ENCODE assay signal across 1 fruit fly cellular context in the genomic region with DNA sequence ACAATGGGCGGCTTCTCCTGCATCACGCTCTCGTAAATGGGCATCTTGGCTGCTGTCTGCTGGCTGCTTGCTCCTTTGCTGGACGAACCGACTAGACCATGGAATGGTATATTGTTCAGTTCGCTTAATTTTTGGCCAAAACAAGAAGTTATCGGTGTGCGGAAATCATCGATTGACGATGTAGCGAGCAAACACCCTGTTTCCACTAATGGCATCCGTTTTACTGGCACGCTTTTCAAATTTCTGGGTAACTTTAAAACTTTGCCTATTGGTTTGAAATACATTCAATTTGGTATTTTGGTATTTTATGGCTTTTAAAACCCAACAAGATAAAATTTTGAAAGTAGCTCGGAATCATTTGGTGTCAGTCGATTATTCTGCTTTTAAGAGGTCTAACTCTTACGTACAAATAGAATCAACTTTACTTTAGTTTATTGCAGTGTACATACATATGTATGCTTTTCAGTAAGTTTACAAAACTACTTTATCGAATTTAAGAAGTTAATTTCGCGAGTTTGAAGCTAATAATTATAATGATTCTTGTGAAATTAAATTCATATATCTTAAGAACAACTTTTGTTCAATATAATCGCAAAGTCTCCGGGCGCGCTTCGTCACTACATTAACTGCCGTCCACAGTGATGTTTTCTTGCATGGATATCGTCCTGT.
TF ChIP-seq lines count a peak whose summit lies in the region.

A gene (minus strand): TSS at position 304 of the 669 bp plus-strand sequence.

TF ChIP-seq in whole organism, embryonic, 481 proteins besides CTCF, POLR2A, EP300 and RAD21 (continued from another document):
- TF ChIP-seq prd (optimal IDR thresholded peaks at IDR 0.05; lab: Kevin White, UChicago), result no peak
- TF ChIP-seq prd (GFP tag; IDR thresholded peaks at IDR 0.05; lab: Robert Waterston, UW), result no peak
- TF ChIP-seq amos (GFP tag; IDR thresholded peaks at IDR 0.05; lab: Robert Waterston, UW; ENCODE audit: partially characterized antibody), result peak; percentile 44; the same call in 1 of the 2 replicates
- TF ChIP-seq ssp (GFP tag; IDR thresholded peaks at IDR 0.05; lab: Robert Waterston, UW), result peak; percentile 92
- TF ChIP-seq CG14050 (GFP tag; IDR thresholded peaks at IDR 0.05; lab: Robert Waterston, UW), result no peak
- peak; percentile 72 for TF ChIP-seq sens (GFP tag; lab: Kevin White, UChicago)
- TF ChIP-seq ERR (GFP tag; optimal IDR thresholded peaks at IDR 0.05; lab: Kevin White, UChicago), result no peak
- no peak for TF ChIP-seq CG13123 (GFP tag; optimal IDR thresholded peaks at IDR 0.05; lab: Kevin White, UChicago)
- TF ChIP-seq zfh2 (GFP tag; optimal IDR thresholded peaks at IDR 0.05; lab: Kevin White, UChicago), result peak; percentile 14
- TF ChIP-seq CG12659 (GFP tag; optimal IDR thresholded peaks at IDR 0.05; lab: Kevin White, UChicago), result peak; percentile 47
- TF ChIP-seq Max (GFP tag; optimal IDR thresholded peaks at IDR 0.05; lab: Kevin White, UChicago), result no peak
- TF ChIP-seq CG4617 (GFP tag; optimal IDR thresholded peaks at IDR 0.05; lab: Kevin White, UChicago; ENCODE audit: borderline replicate concordance), result peak; percentile 39
- TF ChIP-seq Sin3A (optimal IDR thresholded peaks at IDR 0.05; lab: Kevin White, UChicago), result peak; percentile 40
- no peak for TF ChIP-seq Oaz (GFP tag; IDR thresholded peaks at IDR 0.05; lab: Robert Waterston, UW)
- TF ChIP-seq CG3163 (GFP tag; optimal IDR thresholded peaks at IDR 0.05; lab: Kevin White, UChicago), result peak; percentile 23
- TF ChIP-seq CG30403 (GFP tag; optimal IDR thresholded peaks at IDR 0.05; lab: Kevin White, UChicago), result peak; percentile 23
- no peak for TF ChIP-seq CG16863 (GFP tag; optimal IDR thresholded peaks at IDR 0.05; lab: Kevin White, UChicago)
- TF ChIP-seq Awh (GFP tag; IDR thresholded peaks at IDR 0.05; lab: Robert Waterston, UW), result no peak
- no peak for TF ChIP-seq sr (GFP tag; IDR thresholded peaks at IDR 0.05; lab: Robert Waterston, UW)
- TF ChIP-seq ttk (GFP tag; IDR thresholded peaks at IDR 0.05; lab: Robert Waterston, UW), result no peak
- TF ChIP-seq gfzf (GFP tag; optimal IDR thresholded peaks at IDR 0.05; lab: Kevin White, UChicago), result peak; percentile 47
- no peak for TF ChIP-seq CG8089 (GFP tag; optimal IDR thresholded peaks at IDR 0.05; lab: Kevin White, UChicago)
- 0 out of 2 replicates have a peak, but pooled peaks have one; percentile 16 for TF ChIP-seq Rfx (GFP tag; IDR thresholded peaks at IDR 0.05; lab: Robert Waterston, UW)
- TF ChIP-seq Dll (GFP tag; IDR thresholded peaks at IDR 0.05; lab: Robert Waterston, UW; ENCODE audit: partially characterized antibody), result peak; percentile 59; the same call in 3 of the 4 replicates
- no peak for TF ChIP-seq tx (GFP tag; optimal IDR thresholded peaks at IDR 0.05; lab: Kevin White, UChicago)
- no peak for TF ChIP-seq Gsc (GFP tag; IDR thresholded peaks at IDR 0.05; lab: Robert Waterston, UW)
- TF ChIP-seq CG9215 (GFP tag; IDR thresholded peaks at IDR 0.05; lab: Robert Waterston, UW), result no peak
- no peak for TF ChIP-seq CG43689 (GFP tag; IDR thresholded peaks at IDR 0.05; lab: Robert Waterston, UW)
- TF ChIP-seq chif (GFP tag; optimal IDR thresholded peaks at IDR 0.05; lab: Kevin White, UChicago), result no peak
- 0 out of 2 replicates have a peak, but pooled peaks have one; percentile 9 for TF ChIP-seq CG14014 (GFP tag; IDR thresholded peaks at IDR 0.05; lab: Robert Waterston, UW)
- peak; percentile 46; the same call in 2 of the 3 replicates for TF ChIP-seq knrl (GFP tag; IDR thresholded peaks at IDR 0.05; lab: Robert Waterston, UW; ENCODE audit: partially characterized antibody)
- TF ChIP-seq Stat92E (GFP tag; optimal IDR thresholded peaks at IDR 0.05; lab: Kevin White, UChicago), result no peak
- peak; percentile 23 to 27 for TF ChIP-seq Pdp1 (GFP tag; optimal IDR thresholded peaks at IDR 0.05; lab: Kevin White, UChicago)
- no peak for TF ChIP-seq kah (GFP tag; optimal IDR thresholded peaks at IDR 0.05; lab: Kevin White, UChicago)
- 0 out of 3 replicates have a peak, but pooled peaks have one; percentile 6 for TF ChIP-seq dysf (GFP tag; IDR thresholded peaks at IDR 0.05; lab: Robert Waterston, UW)
- no peak for TF ChIP-seq Rx (GFP tag; IDR thresholded peaks at IDR 0.05; lab: Robert Waterston, UW)
- TF ChIP-seq pita (GFP tag; optimal IDR thresholded peaks at IDR 0.05; lab: Kevin White, UChicago), result no peak
- peak; percentile 43; the same call in 1 of the 2 replicates for TF ChIP-seq Bgb (GFP tag; IDR thresholded peaks at IDR 0.05; lab: Robert Waterston, UW; ENCODE audit: partially characterized antibody)
- peak; percentile 36 for TF ChIP-seq trem (tag; optimal IDR thresholded peaks at IDR 0.05; lab: Kevin White, UChicago)
- no peak for TF ChIP-seq Hr78 (GFP tag; optimal IDR thresholded peaks at IDR 0.05; lab: Kevin White, UChicago)
- TF ChIP-seq Meics (GFP tag; optimal IDR thresholded peaks at IDR 0.05; lab: Kevin White, UChicago), result peak; percentile 82
- TF ChIP-seq Antp (GFP tag; optimal IDR thresholded peaks at IDR 0.05; lab: Kevin White, UChicago), result peak; percentile 0
- TF ChIP-seq zen2 (GFP tag; IDR thresholded peaks at IDR 0.05; lab: Robert Waterston, UW; ENCODE audit: partially characterized antibody), result 0 out of 3 replicates have a peak, but pooled peaks have one; percentile 31
- TF ChIP-seq CG15696 (tag; optimal IDR thresholded peaks at IDR 0.05; lab: Kevin White, UChicago), result peak; percentile 13
- TF ChIP-seq CG6813 (GFP tag; optimal IDR thresholded peaks at IDR 0.05; lab: Kevin White, UChicago), result no peak
- TF ChIP-seq gcm2 (GFP tag; optimal IDR thresholded peaks at IDR 0.05; lab: Kevin White, UChicago), result no peak
- peak; percentile 52; the same call in 1 of the 3 replicates for TF ChIP-seq CG11456 (GFP tag; IDR thresholded peaks at IDR 0.05; lab: Robert Waterston, UW)
- TF ChIP-seq CG4360 (GFP tag; IDR thresholded peaks at IDR 0.05; lab: Robert Waterston, UW), result no peak
- no peak for TF ChIP-seq CG18011 (GFP tag; optimal IDR thresholded peaks at IDR 0.05; lab: Kevin White, UChicago)
- no peak for TF ChIP-seq CG10462 (GFP tag; optimal IDR thresholded peaks at IDR 0.05; lab: Kevin White, UChicago)
- TF ChIP-seq CG6791 (GFP tag; IDR thresholded peaks at IDR 0.05; lab: Robert Waterston, UW; ENCODE audit: partially characterized antibody), result 0 out of 3 replicates have a peak, but pooled peaks have one; percentile 50
- TF ChIP-seq chn (GFP tag; optimal IDR thresholded peaks at IDR 0.05; lab: Kevin White, UChicago), result no peak
- no peak for TF ChIP-seq hkb (optimal IDR thresholded peaks at IDR 0.05; lab: Kevin White, UChicago)
- TF ChIP-seq hkb (GFP tag; IDR thresholded peaks at IDR 0.05; lab: Robert Waterston, UW), result no peak
- TF ChIP-seq CG9932 (GFP tag; IDR thresholded peaks at IDR 0.05; lab: Robert Waterston, UW), result peak; percentile 37; the same call in 1 of the 2 replicates
- TF ChIP-seq CG10366 (GFP tag; IDR thresholded peaks at IDR 0.05; lab: Robert Waterston, UW), result no peak
- TF ChIP-seq CG6689 (GFP tag; IDR thresholded peaks at IDR 0.05; lab: Robert Waterston, UW), result no peak; the same call in 1 of the 2 replicates
- TF ChIP-seq vnd (GFP tag; IDR thresholded peaks at IDR 0.05; lab: Robert Waterston, UW; ENCODE audit: partially characterized antibody), result no peak
- peak; percentile 15 for TF ChIP-seq CG17829 (tag; optimal IDR thresholded peaks at IDR 0.05; lab: Kevin White, UChicago)
- TF ChIP-seq tup (GFP tag; optimal IDR thresholded peaks at IDR 0.05; lab: Kevin White, UChicago), result no peak
- no peak for TF ChIP-seq CG14441 (GFP tag; IDR thresholded peaks at IDR 0.05; lab: Robert Waterston, UW)
- no peak for TF ChIP-seq ase (GFP tag; IDR thresholded peaks at IDR 0.05; lab: Robert Waterston, UW)
- no peak for TF ChIP-seq shn (GFP tag; optimal IDR thresholded peaks at IDR 0.05; lab: Kevin White, UChicago)
- no peak for TF ChIP-seq D19B (GFP tag; optimal IDR thresholded peaks at IDR 0.05; lab: Kevin White, UChicago)
- peak in 1 of 2 experiments; percentile 22 for TF ChIP-seq Dfd (GFP tag; optimal IDR thresholded peaks at IDR 0.05; lab: Kevin White, UChicago)
- no peak for TF ChIP-seq CG11504 (tag; optimal IDR thresholded peaks at IDR 0.05; lab: Kevin White, UChicago)
- TF ChIP-seq CG14860 (GFP tag; IDR thresholded peaks at IDR 0.05; lab: Robert Waterston, UW; ENCODE audit: partially characterized antibody), result no peak
- TF ChIP-seq ind (GFP tag; optimal IDR thresholded peaks at IDR 0.05; lab: Kevin White, UChicago), result peak; percentile 0
- TF ChIP-seq CG10321 (GFP tag; IDR thresholded peaks at IDR 0.05; lab: Robert Waterston, UW), result no peak
- no peak for TF ChIP-seq ftz-f1 (GFP tag; optimal IDR thresholded peaks at IDR 0.05; lab: Kevin White, UChicago)
- TF ChIP-seq Opbp (GFP tag; IDR thresholded peaks at IDR 0.05; lab: Robert Waterston, UW; ENCODE audit: partially characterized antibody), result peak; percentile 60; the same call in 1 of the 3 replicates
- no peak for TF ChIP-seq CrebB (tag; optimal IDR thresholded peaks at IDR 0.05; lab: Kevin White, UChicago)
- no peak for TF ChIP-seq Drgx (GFP tag; IDR thresholded peaks at IDR 0.05; lab: Robert Waterston, UW)
- TF ChIP-seq Ets65A (GFP tag; lab: Kevin White, UChicago), result peak; percentile 41
- peak; percentile 8 for TF ChIP-seq CG2712 (tag; optimal IDR thresholded peaks at IDR 0.05; lab: Kevin White, UChicago)
- TF ChIP-seq fd3F (GFP tag; optimal IDR thresholded peaks at IDR 0.05; lab: Kevin White, UChicago), result no peak
- peak; percentile 67 for TF ChIP-seq CG13287 (GFP tag; IDR thresholded peaks at IDR 0.05; lab: Robert Waterston, UW; ENCODE audit: partially characterized antibody)
- peak; percentile 56 for TF ChIP-seq Elba2 (GFP tag; optimal IDR thresholded peaks at IDR 0.05; lab: Kevin White, UChicago)
- no peak for TF ChIP-seq pfk (GFP tag; optimal IDR thresholded peaks at IDR 0.05; lab: Kevin White, UChicago)
- TF ChIP-seq gce (GFP tag; IDR thresholded peaks at IDR 0.05; lab: Robert Waterston, UW), result no peak
TF ChIP-seq in whole organism, embryonic: peak in this region for 100.
